Fruit fly (Drosophila melanogaster): ENCODE data around the gene mRpS34.

mRpS34 gene

DNA sequence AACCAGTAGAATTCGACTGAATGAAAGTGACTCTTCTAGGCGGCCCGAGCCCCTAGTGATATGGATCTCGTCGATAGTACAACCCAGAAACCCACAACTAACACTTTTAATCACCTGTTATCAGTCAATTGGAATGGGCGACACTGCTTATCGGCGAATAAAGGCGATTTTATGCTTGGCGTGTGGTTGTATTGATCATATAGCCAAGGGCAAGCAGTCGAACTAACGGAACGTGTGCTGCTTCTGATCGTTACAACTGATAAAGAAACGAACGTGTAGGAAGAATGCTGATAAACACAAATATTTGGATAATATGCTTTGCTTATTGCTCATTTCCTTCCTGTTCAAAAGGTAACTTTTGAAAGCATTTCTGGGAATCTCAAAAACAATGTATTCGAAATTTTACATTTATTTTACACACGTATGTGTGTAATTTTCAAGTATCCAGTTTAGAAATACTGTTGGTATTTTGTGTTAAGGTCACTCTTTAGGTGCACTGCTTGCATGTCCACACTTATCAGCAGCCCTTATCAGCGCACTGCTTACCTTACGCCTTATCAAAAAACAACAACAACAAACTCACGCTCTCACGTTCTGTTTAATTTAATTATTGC lies 33.4 kb downstream of the mRpS34 start, which contains the start of gene Agpat4 (continued):
- TF ChIP-seq Aef1 (GFP tag; IDR thresholded peaks at IDR 0.05) (peak; percentile 57), bcd (GFP tag; optimal IDR thresholded peaks at IDR 0.05) (peak; percentile 7), Opbp (GFP tag; IDR thresholded peaks at IDR 0.05; ENCODE audit: partially characterized antibody) (peak; percentile 35; the same call in 1 of the 3 replicates), ERR (GFP tag; optimal IDR thresholded peaks at IDR 0.05) (peak; percentile 27), CG1233 (GFP tag; optimal IDR thresholded peaks at IDR 0.05) (no peak), rib (GFP tag; IDR thresholded peaks at IDR 0.05) (no peak), cas (GFP tag; IDR thresholded peaks at IDR 0.05) (no peak), CG12744 (GFP tag; optimal IDR thresholded peaks at IDR 0.05) (no peak), CG10543 (GFP tag; optimal IDR thresholded peaks at IDR 0.05) (peak; percentile 28), chinmo (GFP tag; IDR thresholded peaks at IDR 0.05; ENCODE audit: partially characterized antibody) (0 out of 4 replicates have a peak, but pooled peaks have one; percentile 39), mirr (GFP tag; optimal IDR thresholded peaks at IDR 0.05) (peak; percentile 87), CG3163 (GFP tag; optimal IDR thresholded peaks at IDR 0.05) (peak; percentile 30), fd64A (GFP tag; optimal IDR thresholded peaks at IDR 0.05) (no peak), al (GFP tag; IDR thresholded peaks at IDR 0.05) (no peak), Doc3 (GFP tag; IDR thresholded peaks at IDR 0.05; ENCODE audit: partially characterized antibody) (no peak), HmgD (GFP tag; optimal IDR thresholded peaks at IDR 0.05) (peak; percentile 60), yki (optimal IDR thresholded peaks at IDR 0.05) (no peak), CG2116 (GFP tag; optimal IDR thresholded peaks at IDR 0.05) (peak; percentile 15), grn (GFP tag; optimal IDR thresholded peaks at IDR 0.05) (peak; percentile 100), exex (tag; optimal IDR thresholded peaks at IDR 0.05) (peak; percentile 88), Lim3 (GFP tag; IDR thresholded peaks at IDR 0.05) (no peak), maf-S (GFP tag; optimal IDR thresholded peaks at IDR 0.05) (no peak), abd-A (tag; optimal IDR thresholded peaks at IDR 0.05) (no peak), CG32532 (GFP tag; IDR thresholded peaks at IDR 0.05) (peak; percentile 32; the same call in 1 of the 2 replicates), CG12769 (tag; optimal IDR thresholded peaks at IDR 0.05) (peak; percentile 12), CG1603 (tag; optimal IDR thresholded peaks at IDR 0.05) (peak; percentile 37), Sry-δ (GFP tag; optimal IDR thresholded peaks at IDR 0.05) (peak; percentile 40), Asciz (GFP tag; optimal IDR thresholded peaks at IDR 0.05) (no peak), CG4360 (GFP tag; IDR thresholded peaks at IDR 0.05) (peak; percentile 99), CG9437 (GFP tag; optimal IDR thresholded peaks at IDR 0.05) (peak; percentile 51), CG14965 (GFP tag; optimal IDR thresholded peaks at IDR 0.05; ENCODE audit: borderline replicate concordance) (no peak), Hmr (GFP tag; optimal IDR thresholded peaks at IDR 0.05) (peak; percentile 34), Eip74EF (GFP tag; optimal IDR thresholded peaks at IDR 0.05) (peak in 1 of 2 experiments; percentile 81), MTF-1 (GFP tag; optimal IDR thresholded peaks at IDR 0.05; ENCODE audit: borderline replicate concordance) (no peak), pzg (GFP tag; optimal IDR thresholded peaks at IDR 0.05) (peak; percentile 67), ewg (GFP tag; optimal IDR thresholded peaks at IDR 0.05) (no peak), CG3065 (GFP tag; optimal IDR thresholded peaks at IDR 0.05) (peak; percentile 1), GATAe (GFP tag; conservative IDR thresholded peaks at IDR 0.05) (peak; percentile 98), E2f2 (GFP tag; IDR thresholded peaks at IDR 0.05) (peak; percentile 35), Bgb (GFP tag; IDR thresholded peaks at IDR 0.05; ENCODE audit: partially characterized antibody) (peak; percentile 50), cg (GFP tag; optimal IDR thresholded peaks at IDR 0.05) (peak; percentile 64), Dref (GFP tag; IDR thresholded peaks at IDR 0.05) (peak; percentile 42), CoRest (tag; optimal IDR thresholded peaks at IDR 0.05) (peak; percentile 67), Dek (tag; optimal IDR thresholded peaks at IDR 0.05) (peak; percentile 28), Neu2 (GFP tag; optimal IDR thresholded peaks at IDR 0.05; ENCODE audit: borderline replicate concordance) (no peak), Dbx (GFP tag; IDR thresholded peaks at IDR 0.05) (0 out of 3 replicates have a peak, but pooled peaks have one; percentile 3), nmo (GFP tag; optimal IDR thresholded peaks at IDR 0.05) (peak; percentile 61), mld (GFP tag; IDR thresholded peaks at IDR 0.05; ENCODE audit: partially characterized antibody) (no peak), ara (GFP tag; IDR thresholded peaks at IDR 0.05) (no peak)
